Worm (Caenorhabditis elegans): Measurements from ENCODE around the gene F59B1.2.

Gene F59B1.2

ce11 chrV:3626944-3627343 is 6.2 kb upstream of the F59B1.2 start, which contains the start of gene F59B1.4:
Gene F59B1.4 (minus strand): TSS chrV:3627044.
- TF ChIP-seq sox-2 (GFP tag; IDR thresholded peaks at IDR 0.05) (no peak), ceh-48 (tag; optimal IDR thresholded peaks at IDR 0.05) (no peak), pat-9 (tag; optimal IDR thresholded peaks at IDR 0.05) (no peak), fax-1 (tag; optimal IDR thresholded peaks at IDR 0.05) (no peak), ceh-45 (GFP tag; IDR thresholded peaks at IDR 0.05) (no peak), che-1 (tag; optimal IDR thresholded peaks at IDR 0.05) (no peak), ceh-30 (tag; optimal IDR thresholded peaks at IDR 0.05) (no peak), sox-4 (tag; optimal IDR thresholded peaks at IDR 0.05) (no peak), rnt-1 (tag; optimal IDR thresholded peaks at IDR 0.05) (no peak), unc-55 (GFP tag; optimal IDR thresholded peaks at IDR 0.05) (no peak), ceh-6 (GFP tag; optimal IDR thresholded peaks at IDR 0.05) (no peak), elt-4 (tag; optimal IDR thresholded peaks at IDR 0.05) (no peak), npax-4 (tag; optimal IDR thresholded peaks at IDR 0.05) (no peak), lin-11 (tag; optimal IDR thresholded peaks at IDR 0.05) (no peak), syd-9 (tag; optimal IDR thresholded peaks at IDR 0.05) (no peak)

- no peak for TF ChIP-seq pha-4 (tag; optimal IDR thresholded peaks at IDR 0.05)
- TF ChIP-seq ceh-6 (GFP tag; optimal IDR thresholded peaks at IDR 0.05): no peak
- no peak for TF ChIP-seq unc-42 (tag; optimal IDR thresholded peaks at IDR 0.05)
- TF ChIP-seq ceh-22 (tag; optimal IDR thresholded peaks at IDR 0.05): no peak
- TF ChIP-seq eyg-1 (tag; optimal IDR thresholded peaks at IDR 0.05): no peak
- no peak for TF ChIP-seq T23F11.4 (GFP tag; optimal IDR thresholded peaks at IDR 0.05)
- no peak for TF ChIP-seq hlh-13 (GFP tag; optimal IDR thresholded peaks at IDR 0.05)
- no peak for TF ChIP-seq tbx-7 (tag; optimal IDR thresholded peaks at IDR 0.05)
- no peak for TF ChIP-seq npax-4 (tag; optimal IDR thresholded peaks at IDR 0.05)
- no peak for TF ChIP-seq nhr-11 (tag; optimal IDR thresholded peaks at IDR 0.05)
- TF ChIP-seq nhr-232 (tag; optimal IDR thresholded peaks at IDR 0.05): no peak
- TF ChIP-seq dmd-4 (tag; optimal IDR thresholded peaks at IDR 0.05; ENCODE audit: borderline replicate concordance): no peak
- TF ChIP-seq ceh-19 (GFP tag; optimal IDR thresholded peaks at IDR 0.05): no peak
- TF ChIP-seq unc-3 (GFP tag; conservative IDR thresholded peaks at IDR 0.05): no peak
- TF ChIP-seq unc-3 (tag; optimal IDR thresholded peaks at IDR 0.05): no peak
- TF ChIP-seq ets-4 (tag; optimal IDR thresholded peaks at IDR 0.05): no peak
- no peak for TF ChIP-seq Y22D7AL.16 (tag; optimal IDR thresholded peaks at IDR 0.05)
- no peak for TF ChIP-seq ceh-45 (GFP tag; IDR thresholded peaks at IDR 0.05)
- TF ChIP-seq ttx-3 (tag; optimal IDR thresholded peaks at IDR 0.05): no peak
Observed at ce11 chrV:3631591-3631990, 1.6 kb upstream of the F59B1.2 start, which contains the start of gene F59B1.6. Gene F59B1.6 (minus strand): TSS chrV:3631691.

- TF ChIP-seq sdc-2 (tag; optimal IDR thresholded peaks at IDR 0.05) (no peak), nfya-1 (tag; optimal IDR thresholded peaks at IDR 0.05) (peak; percentile 72)
Observed at ce11 chrV:3632249-3633030, 701 bp upstream of the F59B1.2 start.

DNA sequence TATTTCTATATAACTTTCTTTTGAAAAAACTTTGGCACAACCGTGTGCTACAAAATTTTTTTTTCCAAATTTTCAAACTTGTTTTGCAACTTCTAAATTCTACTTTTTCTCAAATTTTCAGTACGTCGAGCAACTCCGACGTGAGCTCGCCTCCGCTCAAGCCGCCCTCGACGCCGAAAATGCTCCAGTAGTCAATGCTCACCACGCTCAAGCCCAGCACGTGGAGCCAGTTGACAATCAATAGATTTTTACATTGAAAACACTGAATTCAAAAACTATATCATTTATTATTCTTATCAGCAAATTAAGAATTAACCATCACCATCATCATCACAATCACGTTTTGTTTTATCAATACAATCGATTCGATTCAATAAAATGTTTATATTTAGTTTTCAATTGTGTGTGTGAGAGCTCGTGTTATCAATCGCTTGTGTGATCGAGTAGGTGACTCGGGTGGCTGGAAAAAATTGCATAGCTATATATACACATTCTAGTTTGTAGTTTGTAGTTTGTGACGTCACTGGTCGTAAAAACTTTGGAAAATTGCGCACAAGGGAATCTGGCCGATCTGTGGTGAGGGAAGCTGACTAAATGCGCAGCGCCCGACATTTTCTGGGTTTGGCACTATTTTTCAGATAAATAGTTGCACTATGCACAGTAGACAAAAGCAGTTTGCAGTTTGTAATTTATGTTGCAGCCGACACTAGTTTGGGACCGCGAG is 1.3 kb downstream of the F59B1.2 start:
- TF ChIP-seq npax-4 (tag; optimal IDR thresholded peaks at IDR 0.05) (no peak), pqm-1 (tag; optimal IDR thresholded peaks at IDR 0.05) (peak; percentile 28), ceh-2 (tag; optimal IDR thresholded peaks at IDR 0.05) (no peak), elt-2 (tag; optimal IDR thresholded peaks at IDR 0.05) (peak; percentile 38)

Measured in whole organism, late embryonic.